Worm (Caenorhabditis elegans) whole organism, late embryonic: ENCODE data around the gene cest-35.1.

Experiments used
- ceh-18 ChIP-seq: sonication (generic microtip); optimal IDR thresholded peaks from 2 replicates; lab custom pipeline; 2016; ENCODE audit warnings: missing genetic modification characterization, missing compliant biosample characterization
- ceh-6 ChIP-seq: fragments of 200-800 bp; sonication (Bioruptor generic); optimal IDR thresholded peaks from 2 replicates; lab custom pipeline; 2018; ENCODE audit warnings: mild to moderate bottlenecking, missing genetic modification characterization, missing compliant biosample characterization
- dmd-4 ChIP-seq: sonication (generic microtip); optimal IDR thresholded peaks from 2 replicates; lab custom pipeline; 2016; ENCODE audit warnings: borderline replicate concordance, missing genetic modification characterization, missing compliant biosample characterization
- ets-4 ChIP-seq: sonication (generic microtip); optimal IDR thresholded peaks from 2 replicates; lab custom pipeline; 2016; ENCODE audit warnings: missing genetic modification characterization, missing compliant biosample characterization
- fkh-6 ChIP-seq: sonication (generic microtip); optimal IDR thresholded peaks from 2 replicates; lab custom pipeline; 2016; ENCODE audit warnings: missing genetic modification characterization, missing compliant biosample characterization
- hlh-15 ChIP-seq: sonication (generic microtip); optimal IDR thresholded peaks from 2 replicates; lab custom pipeline; 2016; ENCODE audit warnings: missing genetic modification characterization, missing compliant biosample characterization
- hlh-30 ChIP-seq: sonication (generic microtip); optimal IDR thresholded peaks from 2 replicates; lab custom pipeline; 2017; ENCODE audit warnings: antibody characterized with exemption, missing genetic modification characterization, missing compliant biosample characterization; ENCODE audit not compliant: insufficient read depth
- lim-6 ChIP-seq: sonication (generic microtip); optimal IDR thresholded peaks from 2 replicates; lab custom pipeline; 2016; ENCODE audit warnings: missing genetic modification characterization, missing compliant biosample characterization
- unc-42 ChIP-seq: sonication (generic microtip); optimal IDR thresholded peaks from 2 replicates; lab custom pipeline; 2016; ENCODE audit warnings: missing genotype, missing genetic modification characterization, missing compliant biosample characterization

DNA sequence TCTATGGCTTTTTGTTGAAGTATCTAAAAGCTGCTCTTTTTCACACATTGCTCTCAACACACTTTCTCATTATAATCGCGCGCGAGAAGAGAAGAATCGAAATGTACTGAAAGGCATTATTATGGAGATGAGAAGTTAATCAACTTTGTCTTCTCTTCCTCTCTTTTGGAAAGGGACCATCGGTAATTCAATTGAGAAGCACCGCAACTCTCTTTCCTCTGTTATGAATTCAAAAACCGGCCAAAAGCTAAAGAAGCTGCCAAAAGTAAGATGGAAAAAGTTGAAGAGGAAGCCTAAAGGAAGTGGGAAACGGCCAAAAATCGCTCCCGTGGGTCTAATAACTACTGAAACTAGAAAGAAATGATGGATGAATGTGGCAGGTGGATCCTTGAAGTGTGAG, 42.7 kb downstream of the cest-35.1 start:
- TF ChIP-seq hlh-15 (tag; lab: Kevin White, UChicago) (no peak), dmd-4 (tag; lab: Kevin White, UChicago) (no peak), hlh-30 (tag; lab: Kevin White, UChicago) (no peak), fkh-6 (tag; lab: Kevin White, UChicago) (no peak), ets-4 (no peak), ceh-18 (tag; lab: Kevin White, UChicago) (no peak), lim-6 (tag; lab: Kevin White, UChicago) (no peak), unc-42 (peak; percentile 98), ceh-6 (GFP tag; lab: Kevin White, UChicago) (no peak)
